Fruit fly (Drosophila melanogaster): ENCODE data around the gene elg1.
A peak's percentile ranks its signal among the peaks of the same experiment; 100 is the strongest.

Gene elg1

DNA sequence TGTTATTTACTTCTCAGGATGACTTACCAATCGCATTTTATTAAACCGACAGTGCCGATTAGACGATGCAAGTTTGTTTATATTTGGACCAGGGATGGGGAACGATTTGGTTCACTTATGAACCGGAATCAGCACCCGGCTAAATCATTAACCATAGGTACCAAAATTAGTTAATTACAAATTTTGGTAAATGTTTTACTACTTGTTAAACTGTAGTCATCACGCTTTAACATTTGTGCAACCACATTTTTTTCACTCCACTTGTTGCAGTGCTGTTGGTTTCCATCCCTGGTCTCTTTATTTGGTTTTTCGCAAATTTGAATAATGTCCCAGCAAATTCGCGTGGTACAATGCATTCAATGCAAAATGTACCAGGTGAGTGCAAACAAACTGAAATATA is 26.3 kb upstream of the elg1 start, which contains the start of the genes IntS9 and CG43295 (continued):
- TF ChIP-seq fd96Cb (tag; optimal IDR thresholded peaks at IDR 0.05), result peak; percentile 75
- TF ChIP-seq jigr1 (GFP tag; IDR thresholded peaks at IDR 0.05), result peak; percentile 56; the same call in 2 of the 3 replicates
- peak; percentile 33 for TF ChIP-seq CG3838 (GFP tag; optimal IDR thresholded peaks at IDR 0.05)
- TF ChIP-seq Ets97D (GFP tag; optimal IDR thresholded peaks at IDR 0.05), result peak; percentile 71
- TF ChIP-seq insv (GFP tag; optimal IDR thresholded peaks at IDR 0.05), result no peak
- peak; percentile 75 for TF ChIP-seq gcm2 (GFP tag; optimal IDR thresholded peaks at IDR 0.05)
- TF ChIP-seq CG8359 (GFP tag; optimal IDR thresholded peaks at IDR 0.05; ENCODE audit: borderline replicate concordance), result peak; percentile 47
- no peak for TF ChIP-seq br (optimal IDR thresholded peaks at IDR 0.05)
- TF ChIP-seq CG10565 (GFP tag; optimal IDR thresholded peaks at IDR 0.05), result peak; percentile 31
- TF ChIP-seq exex (tag; optimal IDR thresholded peaks at IDR 0.05), result no peak
- peak; percentile 68 for TF ChIP-seq CG9876 (GFP tag; optimal IDR thresholded peaks at IDR 0.05)
- TF ChIP-seq rib (GFP tag; IDR thresholded peaks at IDR 0.05), result peak; percentile 40; the same call in 1 of the 2 replicates
- no peak for TF ChIP-seq BtbVII (GFP tag; optimal IDR thresholded peaks at IDR 0.05)
- no peak for TF ChIP-seq CG4328 (GFP tag; optimal IDR thresholded peaks at IDR 0.05)
- TF ChIP-seq CG4404 (GFP tag; IDR thresholded peaks at IDR 0.05), result peak; percentile 77
- TF ChIP-seq CG10959 (GFP tag; IDR thresholded peaks at IDR 0.05), result peak; percentile 85
- TF ChIP-seq CG8281 (tag; optimal IDR thresholded peaks at IDR 0.05), result no peak
- peak; percentile 70 for TF ChIP-seq CG1647 (GFP tag; optimal IDR thresholded peaks at IDR 0.05)
- TF ChIP-seq wor (GFP tag; IDR thresholded peaks at IDR 0.05), result peak; percentile 69
- TF ChIP-seq Ptx1 (GFP tag; IDR thresholded peaks at IDR 0.05), result peak; percentile 88
- peak; percentile 72 for TF ChIP-seq bcd (GFP tag; optimal IDR thresholded peaks at IDR 0.05)
- no peak for TF ChIP-seq CG12071 (GFP tag; optimal IDR thresholded peaks at IDR 0.05)
- peak; percentile 77; the same call in 1 of the 2 replicates for TF ChIP-seq sens-2 (GFP tag; IDR thresholded peaks at IDR 0.05)
- peak; percentile 65 for TF ChIP-seq CG16815 (GFP tag; optimal IDR thresholded peaks at IDR 0.05)
- TF ChIP-seq shn (GFP tag; optimal IDR thresholded peaks at IDR 0.05), result peak; percentile 88
- no peak for TF ChIP-seq hbn (GFP tag; IDR thresholded peaks at IDR 0.05; ENCODE audit: partially characterized antibody)
- TF ChIP-seq CG6683 (GFP tag; optimal IDR thresholded peaks at IDR 0.05), result peak; percentile 19
- TF ChIP-seq HLH4C (GFP tag; IDR thresholded peaks at IDR 0.05; ENCODE audit: partially characterized antibody), result 0 out of 3 replicates have a peak, but pooled peaks have one; percentile 49
- TF ChIP-seq dmrt11E (tag; optimal IDR thresholded peaks at IDR 0.05), result peak; percentile 82
- TF ChIP-seq al (GFP tag; IDR thresholded peaks at IDR 0.05), result peak; percentile 80
- peak; percentile 34 for TF ChIP-seq kah (GFP tag; optimal IDR thresholded peaks at IDR 0.05)
- peak; percentile 48 for TF ChIP-seq Lhr (GFP tag; optimal IDR thresholded peaks at IDR 0.05)
- TF ChIP-seq CHES-1-like (GFP tag; optimal IDR thresholded peaks at IDR 0.05), result peak; percentile 88
- peak; percentile 79 for TF ChIP-seq ems (GFP tag; optimal IDR thresholded peaks at IDR 0.05)
- TF ChIP-seq lola (GFP tag; optimal IDR thresholded peaks at IDR 0.05), result peak in 1 of 3 experiments; percentile 76
- peak; percentile 90 for TF ChIP-seq CG2120 (GFP tag; optimal IDR thresholded peaks at IDR 0.05)
- TF ChIP-seq disco-r (GFP tag; optimal IDR thresholded peaks at IDR 0.05), result peak; percentile 46
- TF ChIP-seq Atf-2 (GFP tag; optimal IDR thresholded peaks at IDR 0.05), result peak; percentile 82
- TF ChIP-seq gsb (GFP tag; IDR thresholded peaks at IDR 0.05), result no peak
- peak; percentile 84 for TF ChIP-seq Drgx (GFP tag; IDR thresholded peaks at IDR 0.05)
- no peak for TF ChIP-seq mld (GFP tag; IDR thresholded peaks at IDR 0.05; ENCODE audit: partially characterized antibody)
- no peak for TF ChIP-seq kni (GFP tag; optimal IDR thresholded peaks at IDR 0.05)
- peak; percentile 35 for TF ChIP-seq CG34376 (GFP tag; optimal IDR thresholded peaks at IDR 0.05)
- TF ChIP-seq Side (GFP tag; optimal IDR thresholded peaks at IDR 0.05), result peak; percentile 87
- peak; percentile 77 for TF ChIP-seq CG11695 (GFP tag; IDR thresholded peaks at IDR 0.05)
- TF ChIP-seq odd (GFP tag; optimal IDR thresholded peaks at IDR 0.05), result no peak
- no peak for TF ChIP-seq cg (GFP tag; optimal IDR thresholded peaks at IDR 0.05)
- peak; percentile 93 for TF ChIP-seq row (GFP tag; IDR thresholded peaks at IDR 0.05)
- TF ChIP-seq Nf-YC (tag; optimal IDR thresholded peaks at IDR 0.05), result no peak
- TF ChIP-seq CTCF (GFP tag; optimal IDR thresholded peaks at IDR 0.05), result no peak
- peak; percentile 79 for TF ChIP-seq lmd (GFP tag; IDR thresholded peaks at IDR 0.05)
- no peak for TF ChIP-seq dmrt99B (tag; optimal IDR thresholded peaks at IDR 0.05)
